Worm (Caenorhabditis elegans) whole organism, late embryonic: Measurements from ENCODE around the gene F20B10.3.

ENCODE experiments used
- C38D4.7 ChIP-seq: fragments of 200-800 bp; sonication (Bioruptor generic); optimal IDR thresholded peaks from 2 replicates; lab custom pipeline; 2018; ENCODE audit warnings: mild to moderate bottlenecking, missing genetic modification characterization, moderate library complexity, missing compliant biosample characterization
- ama-1 ChIP-seq: fragments of 150-350 bp; optimal IDR thresholded peaks from 2 replicates; lab custom pipeline; 2014
- ceh-24 ChIP-seq: sonication (generic microtip); optimal IDR thresholded peaks from 2 replicates; lab custom pipeline; 2016; ENCODE audit warnings: mild to moderate bottlenecking, missing genetic modification characterization, missing compliant biosample characterization
- ets-4 ChIP-seq: sonication (generic microtip); optimal IDR thresholded peaks from 2 replicates; lab custom pipeline; 2016; ENCODE audit warnings: missing genetic modification characterization, missing compliant biosample characterization
- madf-2 ChIP-seq: sonication (generic microtip); optimal IDR thresholded peaks from 2 replicates; lab custom pipeline; 2017; ENCODE audit warnings: missing genetic modification characterization, missing compliant biosample characterization
- nhr-11 ChIP-seq: fragments of 150-350 bp; optimal IDR thresholded peaks from 2 replicates; lab custom pipeline; 2014; ENCODE audit warnings: missing biosample characterization, missing genetic modification characterization
- npax-4 ChIP-seq: sonication (generic microtip); optimal IDR thresholded peaks from 2 replicates; lab custom pipeline; 2016; ENCODE audit warnings: missing genetic modification characterization, missing compliant biosample characterization
- pag-3 ChIP-seq: sonication (generic microtip); optimal IDR thresholded peaks from 2 replicates; lab custom pipeline; 2016; ENCODE audit warnings: missing compliant biosample characterization, missing genetic modification characterization, borderline replicate concordance
- pqm-1 ChIP-seq: sonication (generic microtip); optimal IDR thresholded peaks from 2 replicates; lab custom pipeline; 2016; ENCODE audit warnings: missing genetic modification characterization, missing compliant biosample characterization
- pros-1 ChIP-seq: fragments of 150-350 bp; optimal IDR thresholded peaks from 2 replicates; lab custom pipeline; 2014; ENCODE audit warnings: missing biosample characterization, missing genetic modification reagents, missing genetic modification characterization
- ref-2 ChIP-seq: sonication (generic microtip); optimal IDR thresholded peaks from 2 replicates; lab custom pipeline; 2016; ENCODE audit warnings: missing genetic modification characterization, missing compliant biosample characterization
- sox-4 ChIP-seq: sonication (generic microtip); optimal IDR thresholded peaks from 2 replicates; lab custom pipeline; 2017; ENCODE audit warnings: mild to moderate bottlenecking, missing genetic modification characterization, inconsistent platforms, missing compliant biosample characterization

DNA sequence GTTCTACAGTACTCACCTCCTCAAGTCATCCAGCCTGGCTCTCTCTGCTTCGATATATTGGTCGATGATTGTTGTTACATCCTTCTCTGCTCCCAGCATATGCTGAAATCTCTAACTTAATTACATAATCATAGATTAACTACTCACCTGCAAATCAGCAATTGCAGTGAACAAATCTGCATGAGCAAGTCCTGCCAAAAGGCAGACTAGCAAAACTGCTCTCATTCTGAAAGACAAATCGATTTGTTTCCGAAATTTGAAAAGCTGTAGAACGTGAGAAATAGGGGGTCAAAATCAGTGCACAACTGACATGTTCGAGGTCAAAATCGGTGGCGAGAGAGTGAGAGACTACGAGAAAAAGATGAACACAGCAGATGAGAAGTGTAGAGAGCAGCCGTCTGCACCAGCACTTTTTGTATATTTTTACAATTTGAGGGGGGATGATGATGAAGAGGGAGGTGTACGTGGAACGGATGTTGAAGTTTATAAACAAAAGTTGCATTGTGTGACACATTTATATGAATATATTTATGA lies 47.8 kb downstream of the F20B10.3 start, which contains the start of gene phy-2:
- TF ChIP-seq madf-2 (tag; lab: Kevin White, UChicago), result no peak
- no peak for TF ChIP-seq ref-2 (tag; lab: Kevin White, UChicago)
- no peak for TF ChIP-seq C38D4.7
- TF ChIP-seq pros-1 (tag; lab: Kevin White, UChicago), result no peak
- no peak for TF ChIP-seq ets-4 (tag; lab: Kevin White, UChicago)
- TF ChIP-seq pqm-1, result no peak
- no peak for TF ChIP-seq ceh-24 (tag; lab: Kevin White, UChicago)
- no peak for TF ChIP-seq nhr-11 (tag; lab: Kevin White, UChicago)
- no peak for TF ChIP-seq ama-1
- no peak for TF ChIP-seq pag-3 (tag; lab: Kevin White, UChicago)
- no peak for TF ChIP-seq npax-4
- TF ChIP-seq sox-4 (tag; lab: Kevin White, UChicago), result no peak
